Fruit fly (Drosophila melanogaster) whole organism, adult: ENCODE measurements around the gene CG11839.

Source experiments
- CG11617 ChIP-seq: fragments of 200-800 bp; sonication (Bioruptor generic); optimal IDR thresholded peaks from 2 replicates; lab custom pipeline; 2017; ENCODE audit warnings: mild to moderate bottlenecking, missing biosample characterization, missing genetic modification reagents, missing genetic modification characterization
- CG12768 ChIP-seq: fragments of 200-800 bp; sonication (Bioruptor generic); optimal IDR thresholded peaks from 2 replicates; lab custom pipeline; 2017; ENCODE audit warnings: missing biosample characterization, missing genetic modification characterization, mild to moderate bottlenecking, moderate library complexity, missing genetic modification reagents
- CG14711 ChIP-seq: fragments of 200-800 bp; sonication (Bioruptor generic); optimal IDR thresholded peaks from 2 replicates; lab custom pipeline; 2018; ENCODE audit warnings: missing biosample characterization, mild to moderate bottlenecking, missing genetic modification characterization, moderate library complexity
- CG1620 ChIP-seq: fragments of 200-800 bp; sonication (Bioruptor generic); optimal IDR thresholded peaks from 2 replicates; lab custom pipeline; 2016; ENCODE audit warnings: missing biosample characterization, missing genetic modification characterization
- CG33017 ChIP-seq: fragments of 200-800 bp; sonication (Bioruptor generic); optimal IDR thresholded peaks from 2 replicates; lab custom pipeline; 2018; ENCODE audit warnings: missing biosample characterization, mild to moderate bottlenecking, missing genetic modification characterization, moderate library complexity
- CG5204 ChIP-seq: fragments of 200-800 bp; sonication (Bioruptor generic); optimal IDR thresholded peaks from 2 replicates; lab custom pipeline; 2016; ENCODE audit warnings: missing biosample characterization, missing genetic modification characterization
- CG7045 ChIP-seq: fragments of 200-800 bp; sonication (Bioruptor generic); optimal IDR thresholded peaks from 2 replicates; lab custom pipeline; 2017; ENCODE audit warnings: missing biosample characterization, mild to moderate bottlenecking, missing genetic modification characterization
- CG7101 ChIP-seq: fragments of 200-800 bp; sonication (Bioruptor generic); optimal IDR thresholded peaks from 2 replicates; lab custom pipeline; 2018; ENCODE audit warnings: missing biosample characterization, mild to moderate bottlenecking, missing genetic modification characterization, moderate library complexity
- Clk ChIP-seq: fragments of 200-800 bp; sonication (Bioruptor generic); optimal IDR thresholded peaks from 2 replicates; lab custom pipeline; 2017; ENCODE audit warnings: missing biosample characterization, missing genetic modification characterization
- Crg-1 ChIP-seq: fragments of 200-800 bp; sonication (Bioruptor generic); optimal IDR thresholded peaks from 2 replicates; lab custom pipeline; 2016; ENCODE audit warnings: missing biosample characterization, missing genetic modification characterization
- Hr96 ChIP-seq: fragments of 200-800 bp; sonication (Bioruptor generic); optimal IDR thresholded peaks from 2 replicates; lab custom pipeline; 2016; ENCODE audit warnings: missing biosample characterization, missing genetic modification characterization
- Mnt ChIP-seq: fragments of 200-800 bp; sonication (Bioruptor generic); optimal IDR thresholded peaks from 2 replicates; lab custom pipeline; 2016; ENCODE audit warnings: missing biosample characterization, mild to moderate bottlenecking, missing genetic modification characterization
- bab1 ChIP-seq: fragments of 200-800 bp; sonication (Bioruptor generic); optimal IDR thresholded peaks from 3 replicates; lab custom pipeline; 2019; ENCODE audit warnings: missing biosample characterization, mild to moderate bottlenecking, missing genetic modification characterization, moderate library complexity
- cic ChIP-seq: fragments of 200-800 bp; sonication (Bioruptor generic); optimal IDR thresholded peaks from 2 replicates; lab custom pipeline; 2017; ENCODE audit warnings: missing biosample characterization, mild to moderate bottlenecking, missing genetic modification characterization, moderate library complexity
- cnc ChIP-seq, 2 experiments: fragments of >200 bp; optimal IDR thresholded peaks; 2 replicates each; lab custom pipeline; 2017
- kay ChIP-seq: fragments of 200-800 bp; sonication (Bioruptor generic); peaks from one replicate; lab custom pipeline; 2016; ENCODE audit warnings: missing biosample characterization, missing genetic modification characterization, borderline replicate concordance
- ovo ChIP-seq: fragments of 200-800 bp; sonication (Bioruptor generic); optimal IDR thresholded peaks from 2 replicates; lab custom pipeline; 2016; ENCODE audit warnings: missing biosample characterization, missing genetic modification characterization
- pad ChIP-seq: fragments of 200-800 bp; sonication (Bioruptor generic); optimal IDR thresholded peaks from 3 replicates; lab custom pipeline; 2017; ENCODE audit warnings: missing biosample characterization, missing genetic modification characterization, mild to moderate bottlenecking, moderate library complexity, missing genetic modification reagents
- tj ChIP-seq: fragments of 200-800 bp; sonication (Bioruptor generic); optimal IDR thresholded peaks from 3 replicates; lab custom pipeline; 2017; ENCODE audit warnings: missing biosample characterization, mild to moderate bottlenecking, missing genetic modification characterization, moderate library complexity
- toe ChIP-seq: fragments of 200-800 bp; sonication (Bioruptor generic); optimal IDR thresholded peaks from 2 replicates; lab custom pipeline; 2016; ENCODE audit warnings: missing biosample characterization, missing genetic modification characterization

The CG11839 gene

DNA sequence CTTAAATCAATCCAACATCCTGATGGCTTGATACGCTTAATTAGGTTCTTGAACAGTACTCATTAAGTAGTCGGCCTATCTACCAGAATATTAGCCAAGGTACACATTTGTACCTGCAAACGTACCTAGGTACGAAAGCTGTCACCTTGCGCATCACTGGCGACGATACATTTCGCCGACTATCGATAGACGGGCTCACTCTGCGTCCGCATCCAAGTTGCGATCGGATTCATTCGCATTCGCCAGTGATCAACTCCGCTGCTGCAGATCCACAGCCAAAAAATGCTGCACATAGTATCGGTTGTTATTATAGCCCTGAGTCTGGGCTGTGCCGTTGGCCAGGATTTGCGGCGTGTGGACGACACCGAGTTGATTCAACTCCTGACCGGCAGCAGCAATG is 22.2 kb upstream of the CG11839 start, which contains the start of gene CG11790:
Gene CG11790, plus strand, starts transcription at position 203 of the 400 bp plus-strand sequence.
- TF ChIP-seq cic (GFP tag; lab: Kevin White, UChicago): peak; percentile 38
- TF ChIP-seq kay (GFP tag; lab: Kevin White, UChicago): no peak
- no peak for TF ChIP-seq pad (GFP tag; lab: Kevin White, UChicago)
- no peak for TF ChIP-seq CG33017 (tag; lab: Kevin White, UChicago)
- TF ChIP-seq bab1 (GFP tag; lab: Kevin White, UChicago): peak; percentile 46
- peak; percentile 16 for TF ChIP-seq CG7101 (tag; lab: Kevin White, UChicago)
- no peak for TF ChIP-seq CG14711 (tag; lab: Kevin White, UChicago)
- TF ChIP-seq tj: no peak
- TF ChIP-seq Mnt (GFP tag; lab: Kevin White, UChicago): no peak
- peak; percentile 5 for TF ChIP-seq CG12768
- TF ChIP-seq CG7045 (GFP tag; lab: Kevin White, UChicago): no peak
- TF ChIP-seq Clk (GFP tag; lab: Kevin White, UChicago): no peak
- no peak for TF ChIP-seq CG11617 (GFP tag; lab: Kevin White, UChicago)
- TF ChIP-seq ovo (GFP tag; lab: Kevin White, UChicago): no peak

DNA sequence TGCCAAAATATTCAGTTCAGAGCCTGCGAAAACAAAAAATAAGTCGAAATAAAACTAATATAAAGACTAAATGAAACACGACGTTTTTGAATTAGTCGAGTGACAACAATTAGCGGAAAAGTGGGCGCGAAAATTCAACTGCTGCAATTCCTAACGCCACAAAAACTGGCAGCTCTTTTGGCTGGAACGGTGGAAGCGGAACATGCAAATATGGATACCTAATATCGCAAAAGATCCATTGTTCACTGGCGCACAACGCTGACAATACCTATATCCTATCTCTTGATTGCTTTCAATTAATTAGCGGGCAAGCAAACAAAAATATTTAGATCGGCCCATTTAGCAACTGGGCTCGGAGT is 20.4 kb upstream of the CG11839 start, which contains the start of gene CG11791:
Gene CG11791, plus strand, starts transcription at position 234 of the 359 bp plus-strand sequence.
- TF ChIP-seq toe (GFP tag; lab: Kevin White, UChicago) (no peak), Mnt (GFP tag; lab: Kevin White, UChicago) (no peak), pad (GFP tag; lab: Kevin White, UChicago) (no peak), CG1620 (GFP tag; lab: Kevin White, UChicago) (no peak), CG33017 (tag; lab: Kevin White, UChicago) (no peak), cic (GFP tag; lab: Kevin White, UChicago) (no peak), Clk (GFP tag; lab: Kevin White, UChicago) (no peak), cnc (optimal IDR thresholded peaks at IDR 0.05; lab: Kevin White, UChicago) (no peak), CG7101 (tag; lab: Kevin White, UChicago) (no peak)

DNA sequence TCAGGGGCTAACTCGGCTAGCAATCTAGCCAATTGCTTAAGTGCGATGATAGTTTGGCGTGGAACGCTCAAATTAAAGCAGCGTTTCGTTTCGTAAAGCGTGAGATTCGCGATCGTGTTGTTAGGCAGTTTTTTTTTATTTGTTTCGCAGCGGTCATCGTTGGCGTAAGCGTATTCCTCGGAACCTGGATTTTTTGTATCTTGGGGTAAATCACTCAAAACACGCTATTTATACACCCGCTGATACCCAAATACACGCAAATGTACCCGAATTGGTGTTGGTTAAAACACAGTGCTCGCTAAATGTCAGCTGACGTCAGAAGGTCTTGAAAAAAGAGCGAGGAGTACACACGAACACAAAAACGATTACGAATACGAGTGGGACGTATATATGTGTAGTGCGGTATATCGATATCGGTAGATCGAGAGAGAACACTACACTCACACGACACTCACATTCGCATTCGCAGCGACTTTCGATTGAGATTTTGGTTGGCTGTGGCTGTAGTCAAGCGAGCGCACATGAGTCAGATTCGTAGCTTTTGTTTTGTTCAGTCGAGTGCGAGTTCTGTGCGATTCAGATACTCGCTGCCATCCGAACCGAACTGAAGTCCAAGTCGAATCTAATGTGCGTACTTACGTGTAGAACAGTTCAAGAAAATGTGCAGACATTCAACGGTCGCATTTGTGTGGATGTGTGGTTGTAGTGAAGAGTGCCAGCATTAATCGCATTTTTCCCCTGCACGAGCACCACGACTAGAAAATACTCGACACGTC is 19.8 kb upstream of the CG11839 start:
- TF ChIP-seq bab1 (GFP tag; lab: Kevin White, UChicago): peak; percentile 88
- TF ChIP-seq CG33017 (tag; lab: Kevin White, UChicago): peak; percentile 82
- peak; percentile 65 for TF ChIP-seq pad (GFP tag; lab: Kevin White, UChicago)
- peak; percentile 92 for TF ChIP-seq CG12768
- TF ChIP-seq ovo (GFP tag; lab: Kevin White, UChicago): peak; percentile 46
- TF ChIP-seq CG11617 (GFP tag; lab: Kevin White, UChicago): peak; percentile 30
- peak; percentile 67 for TF ChIP-seq CG7101 (tag; lab: Kevin White, UChicago)
- TF ChIP-seq kay (GFP tag; lab: Kevin White, UChicago): peak; percentile 100
- TF ChIP-seq tj: peak; percentile 68
- TF ChIP-seq cic (GFP tag; lab: Kevin White, UChicago): peak; percentile 95
- TF ChIP-seq Crg-1 (GFP tag; lab: Kevin White, UChicago): no peak
- TF ChIP-seq cnc (optimal IDR thresholded peaks at IDR 0.05; lab: Kevin White, UChicago): no peak
- peak; percentile 42 for TF ChIP-seq CG14711 (tag; lab: Kevin White, UChicago)
- no peak for TF ChIP-seq CG5204 (GFP tag; lab: Kevin White, UChicago)
- no peak for TF ChIP-seq Hr96 (GFP tag; lab: Kevin White, UChicago)
- TF ChIP-seq CG1620 (GFP tag; lab: Kevin White, UChicago): peak; percentile 16
- TF ChIP-seq toe (GFP tag; lab: Kevin White, UChicago): no peak
- TF ChIP-seq CG7045 (GFP tag; lab: Kevin White, UChicago): peak; percentile 35
- peak; percentile 87 for TF ChIP-seq Mnt (GFP tag; lab: Kevin White, UChicago)
- TF ChIP-seq Clk (GFP tag; lab: Kevin White, UChicago): no peak

DNA sequence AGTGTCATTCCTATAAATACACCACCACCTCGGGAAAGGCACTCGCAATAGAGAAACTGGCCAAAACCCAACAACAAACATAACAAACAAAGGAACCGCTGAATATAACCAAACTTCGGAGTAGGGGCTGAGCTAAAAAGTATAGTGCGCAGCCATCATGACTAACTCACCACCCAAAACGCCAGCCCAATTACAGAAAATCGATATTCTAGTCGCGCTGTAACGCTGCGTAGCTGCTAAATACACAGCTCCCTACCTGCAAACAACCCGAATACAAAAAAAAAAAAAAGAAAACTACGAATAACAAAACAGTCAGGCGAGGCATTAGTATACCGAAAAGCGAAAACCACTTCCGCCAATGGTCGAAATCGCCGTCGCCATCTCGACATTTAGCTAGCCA is 19.1 kb upstream of the CG11839 start:
- TF ChIP-seq CG7101 (tag; lab: Kevin White, UChicago) (no peak), Clk (GFP tag; lab: Kevin White, UChicago) (no peak), CG5204 (GFP tag; lab: Kevin White, UChicago) (no peak), tj (no peak), Mnt (GFP tag; lab: Kevin White, UChicago) (no peak), CG1620 (GFP tag; lab: Kevin White, UChicago) (no peak), pad (GFP tag; lab: Kevin White, UChicago) (no peak), CG33017 (tag; lab: Kevin White, UChicago) (no peak), bab1 (GFP tag; lab: Kevin White, UChicago) (no peak), CG11617 (GFP tag; lab: Kevin White, UChicago) (no peak)

DNA sequence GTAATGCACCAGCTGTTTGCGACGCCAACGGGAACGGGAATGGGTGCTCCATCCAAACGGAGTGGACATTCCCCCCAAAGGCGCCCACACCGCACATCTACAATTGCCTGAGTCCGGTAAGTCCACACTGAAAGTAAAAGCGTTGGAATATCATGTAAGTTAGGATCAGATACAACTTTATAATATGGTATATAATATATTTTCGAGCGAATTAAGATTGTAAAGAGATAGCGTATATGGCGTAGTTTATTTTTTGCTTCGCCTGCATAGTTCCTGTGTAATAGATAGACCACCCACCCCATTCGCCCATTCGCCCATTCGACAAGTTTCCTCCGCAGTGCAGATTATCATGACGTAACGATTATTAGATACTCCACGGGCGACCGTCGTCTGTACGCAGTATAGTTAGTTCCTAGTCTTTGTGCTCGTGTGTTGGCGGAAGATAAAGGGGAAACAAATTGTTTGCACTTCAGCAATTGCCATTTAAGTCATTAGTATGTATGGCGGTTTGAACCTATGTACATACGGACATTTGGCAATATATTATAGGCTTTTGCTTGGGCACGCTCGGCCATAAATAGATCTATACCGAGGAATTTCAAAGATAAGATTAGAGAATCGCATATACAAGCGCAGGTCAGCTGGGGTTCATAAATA is 18.2 kb upstream of the CG11839 start:
- TF ChIP-seq CG7045 (GFP tag; lab: Kevin White, UChicago) (no peak), cic (GFP tag; lab: Kevin White, UChicago) (peak; percentile 78), tj (peak; percentile 9), CG12768 (no peak), Mnt (GFP tag; lab: Kevin White, UChicago) (peak; percentile 43), kay (GFP tag; lab: Kevin White, UChicago) (peak; percentile 92), toe (GFP tag; lab: Kevin White, UChicago) (no peak), Crg-1 (GFP tag; lab: Kevin White, UChicago) (no peak), cnc (optimal IDR thresholded peaks at IDR 0.05; lab: Kevin White, UChicago) (no peak), CG7101 (tag; lab: Kevin White, UChicago) (no peak), CG1620 (GFP tag; lab: Kevin White, UChicago) (no peak), pad (GFP tag; lab: Kevin White, UChicago) (no peak)
